Worm (Caenorhabditis elegans) whole organism, L1 larva: ENCODE data around the gene glo-4.
A peak's percentile ranks its signal among the peaks of the same experiment; 100 is the strongest.

Experiments used
- ama-1 ChIP-seq: fragments of 150-350 bp; optimal IDR thresholded peaks from 2 replicates; lab custom pipeline; 2014
- efl-1 ChIP-seq, 4 experiments: fragments of 150-350 bp; optimal IDR thresholded peaks in 3 of 4; peaks in 1 of 4; 1 replicate in 1 of 4; 2 replicates in 3 of 4; lab custom pipeline; 2014; ENCODE audit warnings: missing biosample characterization in 2 of 4, missing genetic modification characterization in 2 of 4, missing genetic modification reagents in 2 of 4
- egl-27 ChIP-seq, 2 experiments: fragments of 150-350 bp in 1 of 2; sonication (generic microtip); optimal IDR thresholded peaks; 3 replicates each; lab custom pipeline; 2017 to 2018; ENCODE audit warnings: missing biosample characterization in 2 of 2, missing genetic modification characterization in 2 of 2, missing genetic modification reagents in 2 of 2
- hlh-4 ChIP-seq: sonication (generic microtip); optimal IDR thresholded peaks from 2 replicates; lab custom pipeline; 2016; ENCODE audit warnings: mild to moderate bottlenecking, missing genetic modification characterization, missing compliant biosample characterization
- isw-1 ChIP-seq: fragments of 200-800 bp; sonication (Bioruptor generic); IDR thresholded peaks from 2 replicates; pipeline ENCODE4 v1.3.6; 2022; ENCODE audit warnings: missing genetic modification characterization, missing compliant biosample characterization
- lsy-2 ChIP-seq, 2 experiments: fragments of 150-350 bp; optimal IDR thresholded peaks; 2 replicates each; lab custom pipeline; 2014; ENCODE audit warnings: missing biosample characterization in 2 of 2, missing genetic modification characterization in 2 of 2
- mdl-1 ChIP-seq, 2 experiments: fragments of 150-350 bp; optimal IDR thresholded peaks; 2 replicates each; lab custom pipeline; 2014 to 2017; ENCODE audit warnings: missing biosample characterization in 2 of 2, missing genetic modification characterization in 2 of 2, inconsistent platforms in 1 of 2
- mep-1 ChIP-seq: fragments of 150-350 bp; optimal IDR thresholded peaks from 2 replicates; lab custom pipeline; 2014; ENCODE audit warnings: missing biosample characterization, missing genetic modification characterization
- nhr-237 ChIP-seq: fragments of 150-350 bp; optimal IDR thresholded peaks from 2 replicates; lab custom pipeline; 2014; ENCODE audit warnings: missing biosample characterization, missing genetic modification characterization
- nhr-28 ChIP-seq: fragments of 150-350 bp; optimal IDR thresholded peaks from 2 replicates; lab custom pipeline; 2014; ENCODE audit warnings: missing biosample characterization, missing genetic modification characterization
- tbx-2 ChIP-seq: sonication (generic microtip); optimal IDR thresholded peaks from 2 replicates; lab custom pipeline; 2016; ENCODE audit warnings: missing genetic modification characterization, missing compliant biosample characterization
- unc-62 ChIP-seq: fragments of 150-350 bp; optimal IDR thresholded peaks from 2 replicates; lab custom pipeline; 2014; ENCODE audit warnings: missing biosample characterization, missing genetic modification reagents, missing genetic modification characterization
- ztf-11 ChIP-seq, 2 experiments: sonication (generic microtip); optimal IDR thresholded peaks; 2 replicates each; lab custom pipeline; 2016 to 2017; ENCODE audit warnings: missing genetic modification characterization in 2 of 2, missing biosample characterization in 1 of 2, missing compliant biosample characterization in 1 of 2
- ztf-4 ChIP-seq: fragments of 150-350 bp; optimal IDR thresholded peaks from 2 replicates; lab custom pipeline; 2014; ENCODE audit warnings: missing biosample characterization, missing genetic modification characterization

DNA sequence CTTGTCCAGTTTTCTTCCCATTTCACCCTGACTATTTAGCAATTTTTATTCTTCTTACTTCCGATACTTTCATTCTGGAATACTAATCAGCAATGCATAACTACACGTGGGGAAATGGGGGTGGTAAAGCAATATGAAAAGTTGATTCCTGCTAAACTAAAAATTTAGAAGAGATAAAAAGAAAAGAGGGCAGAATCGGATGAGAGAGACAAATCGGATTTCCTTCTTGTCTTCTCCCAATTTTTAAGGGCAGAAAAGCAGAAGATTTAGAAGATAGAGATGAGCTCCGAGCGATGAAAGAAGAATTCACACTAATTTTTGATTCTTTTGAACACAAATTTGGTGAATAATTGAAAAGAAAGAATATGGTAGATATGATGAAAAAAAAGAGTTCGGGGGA lies 49.0 kb downstream of the glo-4 start:
- TF ChIP-seq lsy-2 (tag; optimal IDR thresholded peaks at IDR 0.05; lab: Kevin White, UChicago) (no peak), nhr-237 (tag; lab: Kevin White, UChicago) (no peak), isw-1 (GFP tag; lab: Robert Waterston, UW) (no peak), ztf-11 (tag; optimal IDR thresholded peaks at IDR 0.05; lab: Kevin White, UChicago) (no peak), ama-1 (lab: Kevin White, UChicago) (no peak), mdl-1 (tag; optimal IDR thresholded peaks at IDR 0.05; lab: Kevin White, UChicago) (no peak), hlh-4 (tag; lab: Kevin White, UChicago) (no peak), efl-1 (optimal IDR thresholded peaks at IDR 0.05; lab: Kevin White, UChicago) (no peak), efl-1 (GFP tag; optimal IDR thresholded peaks at IDR 0.05 in 1 of 2; lab: Kevin White, UChicago) (peak in 1 of 2 experiments; percentile 17), egl-27 (tag; optimal IDR thresholded peaks at IDR 0.05; lab: Kevin White, UChicago) (no peak), tbx-2 (tag; lab: Kevin White, UChicago) (no peak), ztf-4 (no peak), nhr-28 (tag; lab: Kevin White, UChicago) (no peak), unc-62 (no peak), mep-1 (tag; lab: Kevin White, UChicago) (no peak)
